Worm (Caenorhabditis elegans) whole organism, late embryonic: ENCODE results near the gene F32D1.7.

Experiments
- C08G9.2 ChIP-seq: sonication (generic microtip); optimal IDR thresholded peaks from 2 replicates; lab custom pipeline; 2016; ENCODE audit warnings: mild to moderate bottlenecking, missing genetic modification characterization, moderate library complexity, missing compliant biosample characterization
- C38D4.7 ChIP-seq: fragments of 200-800 bp; sonication (Bioruptor generic); optimal IDR thresholded peaks from 2 replicates; lab custom pipeline; 2018; ENCODE audit warnings: mild to moderate bottlenecking, missing genetic modification characterization, moderate library complexity, missing compliant biosample characterization
- K02D7.2 ChIP-seq: sonication (generic microtip); optimal IDR thresholded peaks from 2 replicates; lab custom pipeline; 2017; ENCODE audit warnings: mild to moderate bottlenecking, missing genetic modification characterization, missing compliant biosample characterization
- T23F11.4 ChIP-seq: fragments of 200-800 bp; sonication (Bioruptor generic); optimal IDR thresholded peaks from 2 replicates; lab custom pipeline; 2018; ENCODE audit warnings: mild to moderate bottlenecking, missing genetic modification characterization, missing compliant biosample characterization
- Y22D7AL.16 ChIP-seq: sonication (generic microtip); optimal IDR thresholded peaks from 2 replicates; lab custom pipeline; 2016; ENCODE audit warnings: missing genetic modification characterization, missing compliant biosample characterization
- ama-1 ChIP-seq: fragments of 150-350 bp; optimal IDR thresholded peaks from 2 replicates; lab custom pipeline; 2014
- ceh-14 ChIP-seq: sonication (generic microtip); optimal IDR thresholded peaks from 2 replicates; lab custom pipeline; 2016; ENCODE audit warnings: missing genotype, missing genetic modification characterization, missing compliant biosample characterization
- ceh-22 ChIP-seq: sonication (generic microtip); optimal IDR thresholded peaks from 2 replicates; lab custom pipeline; 2017; ENCODE audit warnings: missing biosample characterization, missing genetic modification characterization
- ceh-24 ChIP-seq: sonication (generic microtip); optimal IDR thresholded peaks from 2 replicates; lab custom pipeline; 2016; ENCODE audit warnings: mild to moderate bottlenecking, missing genetic modification characterization, missing compliant biosample characterization
- ceh-31 ChIP-seq: sonication (generic microtip); optimal IDR thresholded peaks from 2 replicates; lab custom pipeline; 2016; ENCODE audit warnings: missing genetic modification characterization, missing compliant biosample characterization
- ceh-34 ChIP-seq: sonication (generic microtip); optimal IDR thresholded peaks from 2 replicates; lab custom pipeline; 2016; ENCODE audit warnings: mild to moderate bottlenecking, missing genetic modification characterization, missing compliant biosample characterization
- ceh-48 ChIP-seq: sonication (generic microtip); optimal IDR thresholded peaks from 2 replicates; lab custom pipeline; 2016; ENCODE audit warnings: missing genetic modification characterization, inconsistent platforms, missing compliant biosample characterization
- elt-2 ChIP-seq: sonication (generic microtip); optimal IDR thresholded peaks from 2 replicates; lab custom pipeline; 2016; ENCODE audit warnings: missing genetic modification reagents, missing genetic modification characterization, missing compliant biosample characterization
- ets-4 ChIP-seq: sonication (generic microtip); optimal IDR thresholded peaks from 2 replicates; lab custom pipeline; 2016; ENCODE audit warnings: missing genetic modification characterization, missing compliant biosample characterization
- eyg-1 ChIP-seq: sonication (generic microtip); optimal IDR thresholded peaks from 2 replicates; lab custom pipeline; 2016; ENCODE audit warnings: missing genotype, missing genetic modification characterization, missing compliant biosample characterization
- fax-1 ChIP-seq: sonication (generic microtip); optimal IDR thresholded peaks from 2 replicates; lab custom pipeline; 2016; ENCODE audit warnings: missing genotype, missing genetic modification characterization, missing compliant biosample characterization
- fkh-10 ChIP-seq: fragments of 150-350 bp; optimal IDR thresholded peaks from 2 replicates; lab custom pipeline; 2014; ENCODE audit warnings: missing biosample characterization, missing genetic modification reagents, missing genetic modification characterization
- fkh-6 ChIP-seq: sonication (generic microtip); optimal IDR thresholded peaks from 2 replicates; lab custom pipeline; 2016; ENCODE audit warnings: missing genetic modification characterization, missing compliant biosample characterization
- hlh-13 ChIP-seq: fragments of 200-800 bp; sonication (Bioruptor generic); optimal IDR thresholded peaks from 2 replicates; lab custom pipeline; 2018; ENCODE audit warnings: mild to moderate bottlenecking, missing genetic modification characterization, missing compliant biosample characterization
- hlh-30 ChIP-seq: sonication (generic microtip); optimal IDR thresholded peaks from 2 replicates; lab custom pipeline; 2017; ENCODE audit warnings: antibody characterized with exemption, missing genetic modification characterization, missing compliant biosample characterization; ENCODE audit not compliant: insufficient read depth
- hlh-6 ChIP-seq: sonication (generic microtip); optimal IDR thresholded peaks from 2 replicates; lab custom pipeline; 2016; ENCODE audit warnings: missing genotype, missing genetic modification characterization, missing compliant biosample characterization
- hlh-8 ChIP-seq: sonication (generic microtip); optimal IDR thresholded peaks from 2 replicates; lab custom pipeline; 2016; ENCODE audit warnings: missing genotype, missing genetic modification characterization, missing compliant biosample characterization
- lim-6 ChIP-seq: sonication (generic microtip); optimal IDR thresholded peaks from 2 replicates; lab custom pipeline; 2016; ENCODE audit warnings: missing genetic modification characterization, missing compliant biosample characterization
- lin-11 ChIP-seq: fragments of 200-800 bp; sonication (Bioruptor generic); optimal IDR thresholded peaks from 2 replicates; lab custom pipeline; 2018; ENCODE audit warnings: mild to moderate bottlenecking, missing genetic modification characterization, missing compliant biosample characterization
- madf-2 ChIP-seq: sonication (generic microtip); optimal IDR thresholded peaks from 2 replicates; lab custom pipeline; 2017; ENCODE audit warnings: missing genetic modification characterization, missing compliant biosample characterization
- mec-3 ChIP-seq: sonication (generic microtip); optimal IDR thresholded peaks from 2 replicates; lab custom pipeline; 2016; ENCODE audit warnings: borderline replicate concordance, missing genetic modification characterization, missing compliant biosample characterization
- nfya-1 ChIP-seq: sonication (generic microtip); optimal IDR thresholded peaks from 2 replicates; lab custom pipeline; 2017; ENCODE audit warnings: missing genetic modification characterization, mild to moderate bottlenecking, missing compliant biosample characterization, antibody characterized with exemption, moderate library complexity
- nhr-11 ChIP-seq: fragments of 150-350 bp; optimal IDR thresholded peaks from 2 replicates; lab custom pipeline; 2014; ENCODE audit warnings: missing biosample characterization, missing genetic modification characterization
- npax-4 ChIP-seq: sonication (generic microtip); optimal IDR thresholded peaks from 2 replicates; lab custom pipeline; 2016; ENCODE audit warnings: missing genetic modification characterization, missing compliant biosample characterization
- pha-2 ChIP-seq: sonication (generic microtip); optimal IDR thresholded peaks from 2 replicates; lab custom pipeline; 2017; ENCODE audit warnings: mild to moderate bottlenecking, missing genetic modification characterization, missing compliant biosample characterization
- sox-4 ChIP-seq: sonication (generic microtip); optimal IDR thresholded peaks from 2 replicates; lab custom pipeline; 2017; ENCODE audit warnings: mild to moderate bottlenecking, missing genetic modification characterization, inconsistent platforms, missing compliant biosample characterization
- syd-9 ChIP-seq: sonication (generic microtip); optimal IDR thresholded peaks from 2 replicates; lab custom pipeline; 2016; ENCODE audit warnings: mild to moderate bottlenecking, missing genetic modification characterization, moderate library complexity, missing compliant biosample characterization
- tbx-2 ChIP-seq: sonication (generic microtip); optimal IDR thresholded peaks from 2 replicates; lab custom pipeline; 2016; ENCODE audit warnings: missing genetic modification characterization, missing compliant biosample characterization
- tbx-7 ChIP-seq: sonication (generic microtip); optimal IDR thresholded peaks from 2 replicates; lab custom pipeline; 2016; ENCODE audit warnings: missing genotype, missing genetic modification characterization, missing compliant biosample characterization
- unc-42 ChIP-seq: sonication (generic microtip); optimal IDR thresholded peaks from 2 replicates; lab custom pipeline; 2016; ENCODE audit warnings: missing genotype, missing genetic modification characterization, missing compliant biosample characterization
- unc-55 ChIP-seq: sonication (generic microtip); optimal IDR thresholded peaks from 2 replicates; lab custom pipeline; 2017; ENCODE audit warnings: missing biosample characterization, missing genetic modification reagents, missing genetic modification characterization
- zip-5 ChIP-seq: sonication (generic microtip); optimal IDR thresholded peaks from 2 replicates; lab custom pipeline; 2016; ENCODE audit warnings: missing genetic modification characterization, missing compliant biosample characterization

F32D1.7 gene

DNA sequence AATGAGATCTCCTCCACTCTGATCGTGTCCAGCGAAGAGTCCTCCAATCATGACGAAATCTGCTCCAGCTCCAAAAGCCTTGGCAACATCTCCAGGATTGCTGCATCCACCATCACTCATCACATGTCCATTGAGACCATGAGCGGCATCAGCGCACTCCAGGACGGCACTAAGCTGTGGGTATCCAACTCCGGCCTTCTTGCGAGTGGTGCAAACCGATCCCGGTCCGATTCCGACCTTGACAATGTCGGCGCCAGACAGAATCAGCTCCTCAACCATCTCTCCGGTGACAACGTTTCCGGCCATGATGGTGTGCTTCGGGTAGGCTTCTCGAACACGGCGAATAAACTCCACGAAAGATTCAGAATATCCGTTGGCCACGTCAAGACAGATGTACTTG, 5.5 kb downstream of the F32D1.7 start:
- no peak for TF ChIP-seq C38D4.7 (GFP tag; lab: Kevin White, UChicago)
- TF ChIP-seq fkh-10, result no peak
- no peak for TF ChIP-seq ceh-14
- no peak for TF ChIP-seq hlh-30 (tag; lab: Kevin White, UChicago)
- TF ChIP-seq fkh-6 (tag; lab: Kevin White, UChicago), result no peak
- no peak for TF ChIP-seq C08G9.2 (tag; lab: Kevin White, UChicago)
- TF ChIP-seq Y22D7AL.16, result no peak
- no peak for TF ChIP-seq syd-9 (tag; lab: Kevin White, UChicago)
- TF ChIP-seq hlh-8 (tag; lab: Kevin White, UChicago), result no peak
- TF ChIP-seq ceh-24, result no peak
- no peak for TF ChIP-seq zip-5 (tag; lab: Kevin White, UChicago)
- TF ChIP-seq fax-1, result no peak
- TF ChIP-seq pha-2, result no peak
- TF ChIP-seq tbx-2 (tag; lab: Kevin White, UChicago), result no peak
- TF ChIP-seq tbx-7 (tag; lab: Kevin White, UChicago), result no peak
- no peak for TF ChIP-seq ceh-34 (tag; lab: Kevin White, UChicago)
- TF ChIP-seq ceh-22 (tag; lab: Kevin White, UChicago), result no peak
- no peak for TF ChIP-seq madf-2 (tag; lab: Kevin White, UChicago)
- TF ChIP-seq ama-1 (lab: Kevin White, UChicago), result no peak
- no peak for TF ChIP-seq elt-2

DNA sequence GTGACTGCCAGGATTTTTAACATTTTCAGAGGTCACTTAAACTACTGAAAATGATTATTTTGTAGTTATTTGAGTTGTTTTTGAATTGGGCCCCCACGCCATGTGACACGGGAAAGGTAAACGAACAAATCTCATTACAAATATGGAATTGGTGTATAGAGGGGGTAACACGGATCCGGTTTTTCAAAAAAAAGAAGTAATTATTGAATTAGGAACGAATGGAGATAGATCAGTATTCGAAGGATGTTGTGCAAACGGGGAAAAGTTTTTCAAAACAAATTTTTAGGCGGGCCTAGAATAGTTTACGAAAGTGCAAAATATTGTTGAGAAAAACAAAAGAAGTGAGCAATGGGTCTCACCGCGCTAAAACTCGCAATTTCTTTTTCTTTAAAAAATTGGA, 9.5 kb downstream of the F32D1.7 start, which contains the start of gene F32D1.11:
Gene F32D1.11 (minus strand): TSS at position 101 of the 400 bp plus-strand sequence.
- TF ChIP-seq unc-42 (tag; lab: Kevin White, UChicago), result no peak
- no peak for TF ChIP-seq mec-3 (tag; lab: Kevin White, UChicago)
- no peak for TF ChIP-seq fax-1
- TF ChIP-seq T23F11.4, result no peak
- TF ChIP-seq zip-5 (tag; lab: Kevin White, UChicago), result no peak
- no peak for TF ChIP-seq ceh-48 (tag; lab: Kevin White, UChicago)
- no peak for TF ChIP-seq sox-4
- no peak for TF ChIP-seq ceh-22 (tag; lab: Kevin White, UChicago)

DNA sequence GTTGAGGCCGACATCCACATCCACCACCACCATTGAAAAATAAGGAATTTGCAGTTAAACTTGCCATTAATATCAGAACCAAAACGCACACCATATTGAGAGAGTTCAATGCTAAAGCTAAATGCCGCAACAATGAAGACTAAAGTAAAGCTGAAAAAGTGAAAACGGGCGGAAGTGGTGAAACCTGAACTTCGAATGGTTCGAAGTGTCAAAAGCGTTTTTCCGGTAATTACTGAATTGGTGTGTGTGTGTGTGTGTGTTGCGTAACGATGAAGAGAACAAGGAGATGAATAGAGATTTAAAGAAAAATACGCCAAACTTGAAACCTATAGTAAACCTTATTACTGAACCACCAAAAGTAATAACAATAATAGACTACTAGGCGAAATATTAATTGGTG, 11.5 kb downstream of the F32D1.7 start, which contains the start of gene grl-13:
Gene grl-13 (minus strand): TSS at position 101 of the 400 bp plus-strand sequence.
- TF ChIP-seq ceh-24, result no peak
- TF ChIP-seq ceh-31, result no peak
- TF ChIP-seq lin-11 (tag; lab: Kevin White, UChicago), result no peak
- no peak for TF ChIP-seq nfya-1 (tag; lab: Kevin White, UChicago)
- no peak for TF ChIP-seq nhr-11 (tag; lab: Kevin White, UChicago)
- TF ChIP-seq madf-2 (tag; lab: Kevin White, UChicago), result no peak
- no peak for TF ChIP-seq hlh-8 (tag; lab: Kevin White, UChicago)
- no peak for TF ChIP-seq fkh-6 (tag; lab: Kevin White, UChicago)
- no peak for TF ChIP-seq hlh-6 (tag; lab: Kevin White, UChicago)
- no peak for TF ChIP-seq lim-6 (tag; lab: Kevin White, UChicago)
- TF ChIP-seq mec-3 (tag; lab: Kevin White, UChicago), result no peak
- no peak for TF ChIP-seq K02D7.2
- no peak for TF ChIP-seq npax-4 (tag; lab: Kevin White, UChicago)
- no peak for TF ChIP-seq eyg-1 (tag; lab: Kevin White, UChicago)
- no peak for TF ChIP-seq hlh-13
- TF ChIP-seq fax-1, result no peak
- no peak for TF ChIP-seq ets-4 (tag; lab: Kevin White, UChicago)

DNA sequence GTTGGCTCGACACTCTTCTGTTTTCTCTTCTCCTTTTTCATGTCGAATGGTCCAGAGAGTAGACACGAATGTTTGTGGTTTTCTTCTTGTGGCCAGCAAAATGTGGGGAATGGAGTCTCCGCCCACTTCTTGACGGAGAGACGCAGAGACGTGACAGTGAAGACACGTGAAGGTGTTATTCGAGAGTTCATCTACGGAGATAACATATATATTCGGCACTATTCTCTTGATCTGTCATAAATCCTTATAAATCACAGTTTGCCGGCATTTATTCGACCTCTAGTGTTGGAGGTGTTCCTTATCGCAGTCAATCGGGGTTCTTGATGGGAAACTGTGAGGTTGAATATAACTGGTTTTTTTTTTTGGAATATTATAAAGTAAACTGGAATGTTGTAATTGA, 14.5 kb downstream of the F32D1.7 start, which contains the start of gene F32D1.3:
Gene F32D1.3 (minus strand): TSS at position 65 of the 400 bp plus-strand sequence.
- TF ChIP-seq unc-55 (peak; percentile 4), T23F11.4 (no peak)
